Fruit fly (Drosophila melanogaster) whole organism, embryonic: ENCODE results near the gene CG31100.

Source experiments
- CG10543 ChIP-seq: fragments of 200-800 bp; sonication (Bioruptor generic); optimal IDR thresholded peaks from 3 replicates; lab custom pipeline; 2017; ENCODE audit warnings: missing biosample characterization, mild to moderate bottlenecking, missing genetic modification characterization, moderate library complexity
- CG11560 ChIP-seq: fragments of 200-800 bp; sonication (Bioruptor generic); IDR thresholded peaks from 3 replicates; pipeline ENCODE4 v1.3.6; 2022; ENCODE audit warnings: missing biosample characterization, missing genetic modification characterization
- CG12769 ChIP-seq: fragments of 200-800 bp; sonication (Bioruptor generic); optimal IDR thresholded peaks from 2 replicates; lab custom pipeline; 2019; ENCODE audit warnings: missing biosample characterization, mild to moderate bottlenecking, missing genetic modification characterization, moderate library complexity
- CG13894 ChIP-seq: fragments of 200-800 bp; sonication (Bioruptor generic); optimal IDR thresholded peaks from 3 replicates; lab custom pipeline; 2018; ENCODE audit warnings: missing biosample characterization, mild to moderate bottlenecking, missing genetic modification characterization, moderate library complexity
- CG2120 ChIP-seq: fragments of 200-800 bp; sonication (Bioruptor generic); optimal IDR thresholded peaks from 3 replicates; lab custom pipeline; 2016; ENCODE audit warnings: missing biosample characterization, missing genetic modification characterization
- CG2199 ChIP-seq: fragments of 200-800 bp; sonication (Bioruptor generic); IDR thresholded peaks from 3 replicates; pipeline ENCODE4 v1.3.6; 2022; ENCODE audit warnings: missing biosample characterization, missing genetic modification characterization
- CG2875 ChIP-seq: fragments of 200-800 bp; sonication (Bioruptor generic); optimal IDR thresholded peaks from 2 replicates; lab custom pipeline; 2017; ENCODE audit warnings: missing biosample characterization, mild to moderate bottlenecking, missing genetic modification characterization, missing genetic modification reagents
- CG31441 ChIP-seq: fragments of 200-800 bp; sonication (Bioruptor generic); IDR thresholded peaks from 2 replicates; pipeline ENCODE4 v1.3.6; 2022; ENCODE audit warnings: missing biosample characterization, missing genetic modification characterization
- CG32767 ChIP-seq: fragments of 200-800 bp; sonication (Bioruptor generic); IDR thresholded peaks from 2 replicates; pipeline ENCODE4 v1.3.6; 2022; ENCODE audit warnings: missing biosample characterization, missing genetic modification characterization
- CG32772 ChIP-seq: fragments of 200-800 bp; sonication (Bioruptor generic); IDR thresholded peaks from 2 replicates; pipeline ENCODE4 v1.3.6; 2022; ENCODE audit warnings: missing biosample characterization, missing genetic modification characterization
- CG33557 ChIP-seq: fragments of 200-800 bp; sonication (Bioruptor generic); optimal IDR thresholded peaks from 2 replicates; lab custom pipeline; 2019; ENCODE audit warnings: missing biosample characterization, mild to moderate bottlenecking, missing genetic modification characterization, moderate library complexity
- CG4730 ChIP-seq: fragments of 200-800 bp; sonication (Bioruptor generic); IDR thresholded peaks from 2 replicates; pipeline ENCODE4 v1.3.6; 2022; ENCODE audit warnings: missing biosample characterization, missing genetic modification characterization
- CG5245 ChIP-seq: fragments of 200-800 bp; sonication (Bioruptor generic); optimal IDR thresholded peaks from 3 replicates; lab custom pipeline; 2016; ENCODE audit warnings: missing biosample characterization, missing genetic modification characterization
- CG7786 ChIP-seq: fragments of 200-800 bp; sonication (Bioruptor generic); optimal IDR thresholded peaks from 2 replicates; lab custom pipeline; 2016; ENCODE audit warnings: missing biosample characterization, missing genetic modification characterization
- CoRest ChIP-seq: fragments of 200-800 bp; sonication (Bioruptor generic); optimal IDR thresholded peaks from 3 replicates; lab custom pipeline; 2018; ENCODE audit warnings: missing biosample characterization, mild to moderate bottlenecking, missing genetic modification characterization, moderate library complexity
- Ets65A ChIP-seq: fragments of 200-800 bp; sonication (Bioruptor generic); peaks from one replicate; lab custom pipeline; 2016; ENCODE audit warnings: missing biosample characterization, missing genetic modification characterization
- HLH3B ChIP-seq: fragments of 200-800 bp; sonication (Bioruptor generic); IDR thresholded peaks from 2 replicates; pipeline ENCODE4 v1.3.6; 2022; ENCODE audit warnings: missing biosample characterization, missing genetic modification characterization
- Kr ChIP-seq: fragments of 200-800 bp; sonication (Bioruptor generic); optimal IDR thresholded peaks from 2 replicates; lab custom pipeline; 2017; ENCODE audit warnings: missing biosample characterization, mild to moderate bottlenecking, missing genetic modification characterization
- Med ChIP-seq: fragments of 200-800 bp; sonication (Bioruptor generic); peaks from one replicate; lab custom pipeline; 2016; ENCODE audit warnings: missing biosample characterization, missing genetic modification characterization, mild to moderate bottlenecking, inconsistent platforms, moderate library complexity
- Oaz ChIP-seq: fragments of 200-800 bp; sonication (Bioruptor generic); IDR thresholded peaks from 2 replicates; pipeline ENCODE4 v1.3.6; 2022; ENCODE audit warnings: missing biosample characterization, missing genetic modification characterization
- Ssrp ChIP-seq: fragments of 200-800 bp; sonication (Bioruptor generic); optimal IDR thresholded peaks from 2 replicates; lab custom pipeline; 2018; ENCODE audit warnings: missing biosample characterization, mild to moderate bottlenecking, missing genetic modification characterization, moderate library complexity
- ap ChIP-seq: fragments of 200-800 bp; sonication (Bioruptor generic); IDR thresholded peaks from 2 replicates; pipeline ENCODE4 v1.3.6; 2022; ENCODE audit warnings: missing biosample characterization, missing genetic modification characterization
- bcd ChIP-seq: fragments of 200-800 bp; sonication (Bioruptor generic); optimal IDR thresholded peaks from 2 replicates; lab custom pipeline; 2017; ENCODE audit warnings: missing biosample characterization, mild to moderate bottlenecking, missing genetic modification characterization
- bsh ChIP-seq, 2 experiments: fragments of 200-800 bp; sonication (Bioruptor generic); optimal IDR thresholded peaks; 2 replicates each; lab custom pipeline; 2017 to 2018; ENCODE audit warnings: mild to moderate bottlenecking in 2 of 2, missing biosample characterization in 2 of 2, missing genetic modification characterization in 2 of 2, moderate library complexity in 1 of 2
- cg ChIP-seq: fragments of 200-800 bp; sonication (Bioruptor generic); optimal IDR thresholded peaks from 3 replicates; lab custom pipeline; 2019; ENCODE audit warnings: missing biosample characterization, mild to moderate bottlenecking, missing genetic modification characterization, moderate library complexity
- chinmo ChIP-seq: fragments of 200-800 bp; sonication (Bioruptor generic); IDR thresholded peaks from 4 replicates; pipeline ENCODE4 v1.3.6; 2022; ENCODE audit warnings: missing biosample characterization, missing genetic modification characterization; ENCODE audit not compliant: partially characterized antibody
- crol ChIP-seq: fragments of 200-800 bp; sonication (Bioruptor generic); IDR thresholded peaks from 2 replicates; pipeline ENCODE4 v1.3.6; 2022; ENCODE audit warnings: missing biosample characterization, missing genetic modification characterization
- dan ChIP-seq: fragments of 200-800 bp; sonication (Bioruptor generic); IDR thresholded peaks from 2 replicates; pipeline ENCODE4 v1.3.6; 2022; ENCODE audit warnings: missing biosample characterization, missing genetic modification characterization
- ftz-f1 ChIP-seq: fragments of 200-800 bp; sonication (Bioruptor generic); optimal IDR thresholded peaks from 2 replicates; lab custom pipeline; 2016; ENCODE audit warnings: missing biosample characterization, missing genetic modification characterization
- fu2 ChIP-seq: fragments of 200-800 bp; sonication (Bioruptor generic); optimal IDR thresholded peaks from 2 replicates; lab custom pipeline; 2016; ENCODE audit warnings: missing biosample characterization, missing genetic modification characterization
- gcm ChIP-seq: fragments of 200-800 bp; sonication (Bioruptor generic); optimal IDR thresholded peaks from 2 replicates; lab custom pipeline; 2019; ENCODE audit warnings: missing biosample characterization, mild to moderate bottlenecking, missing genetic modification characterization, moderate library complexity
- grau ChIP-seq: fragments of 200-800 bp; optimal IDR thresholded peaks from 3 replicates; lab custom pipeline; 2019; ENCODE audit warnings: missing biosample characterization, mild to moderate bottlenecking, missing genetic modification characterization, moderate library complexity
- grn ChIP-seq: fragments of 200-800 bp; sonication (Bioruptor generic); optimal IDR thresholded peaks from 3 replicates; lab custom pipeline; 2017; ENCODE audit warnings: missing biosample characterization, missing genetic modification characterization
- gsb-n ChIP-seq: fragments of 200-800 bp; sonication (Bioruptor generic); optimal IDR thresholded peaks from 3 replicates; lab custom pipeline; 2018; ENCODE audit warnings: missing biosample characterization, mild to moderate bottlenecking, missing genetic modification characterization
- kni ChIP-seq: fragments of 200-800 bp; sonication (Bioruptor generic); optimal IDR thresholded peaks from 3 replicates; lab custom pipeline; 2017; ENCODE audit warnings: mild to moderate bottlenecking, missing biosample characterization, missing genetic modification reagents, missing genetic modification characterization
- pros ChIP-seq: fragments of 200-800 bp; sonication (Bioruptor generic); optimal IDR thresholded peaks from 3 replicates; lab custom pipeline; 2019; ENCODE audit warnings: missing biosample characterization, mild to moderate bottlenecking, missing genetic modification characterization, moderate library complexity
- repo ChIP-seq: fragments of 200-800 bp; sonication (Bioruptor generic); optimal IDR thresholded peaks from 2 replicates; lab custom pipeline; 2016; ENCODE audit warnings: missing biosample characterization, missing genetic modification characterization
- sd ChIP-seq: fragments of 200-800 bp; sonication (Bioruptor generic); optimal IDR thresholded peaks from 3 replicates; lab custom pipeline; 2018; ENCODE audit warnings: missing biosample characterization, mild to moderate bottlenecking, missing genetic modification characterization, moderate library complexity
- sens ChIP-seq: fragments of 200-800 bp; sonication (Bioruptor generic); peaks from one replicate; lab custom pipeline; 2016; ENCODE audit warnings: missing biosample characterization, missing genetic modification characterization
- seq ChIP-seq: fragments of 200-800 bp; sonication (Bioruptor generic); IDR thresholded peaks from 2 replicates; pipeline ENCODE4 v1.3.6; 2022; ENCODE audit warnings: missing biosample characterization, missing genetic modification characterization
- sim ChIP-seq: fragments of 200-800 bp; sonication (Bioruptor generic); IDR thresholded peaks from 2 replicates; pipeline ENCODE4 v1.3.6; 2022; ENCODE audit warnings: missing biosample characterization, missing genetic modification characterization
- sr ChIP-seq: fragments of 200-800 bp; sonication (Bioruptor generic); IDR thresholded peaks from 3 replicates; pipeline ENCODE4 v1.3.6; 2022; ENCODE audit warnings: missing biosample characterization, missing genetic modification characterization
- tio ChIP-seq: fragments of 200-800 bp; sonication (Bioruptor generic); optimal IDR thresholded peaks from 2 replicates; lab custom pipeline; 2017; ENCODE audit warnings: missing biosample characterization, missing genetic modification characterization, inconsistent platforms
- tll ChIP-seq, 2 experiments: fragments of 200-800 bp in 1 of 2; fragments of >200 bp in 1 of 2; sonication (Bioruptor generic) in 1 of 2; optimal IDR thresholded peaks; 2 replicates each; lab custom pipeline; 2017 to 2019; ENCODE audit warnings: missing biosample characterization in 2 of 2, missing genetic modification characterization in 2 of 2, mild to moderate bottlenecking in 1 of 2, moderate library complexity in 1 of 2
- tx ChIP-seq: fragments of 200-800 bp; sonication (Bioruptor generic); optimal IDR thresholded peaks from 2 replicates; lab custom pipeline; 2016; ENCODE audit warnings: missing biosample characterization, missing genetic modification characterization
- vvl ChIP-seq: fragments of 200-800 bp; sonication (Bioruptor generic); IDR thresholded peaks from 2 replicates; pipeline ENCODE4 v1.3.6; 2022; ENCODE audit warnings: missing biosample characterization, missing genetic modification characterization
- z ChIP-seq: fragments of 200-800 bp; sonication (Bioruptor generic); IDR thresholded peaks from 3 replicates; pipeline ENCODE4 v1.3.6; 2022; ENCODE audit warnings: missing biosample characterization, missing genetic modification characterization
- zfh1 ChIP-seq: fragments of 200-800 bp; sonication (Bioruptor generic); IDR thresholded peaks from 3 replicates; pipeline ENCODE4 v1.3.6; 2022; ENCODE audit warnings: missing biosample characterization, missing genetic modification characterization

Gene CG31100

dm6 chr3R:9030006-9030749 lies 26.7 kb upstream of the CG31100 start (continued):
- TF ChIP-seq CoRest: no peak
- peak; percentile 32 for TF ChIP-seq kni (GFP tag; lab: Kevin White, UChicago)
- no peak for TF ChIP-seq Ssrp (tag; lab: Kevin White, UChicago)
- peak; percentile 56 for TF ChIP-seq CG12769
- peak; percentile 64; the same call in 1 of the 3 replicates for TF ChIP-seq CG2199 (GFP tag; lab: Robert Waterston, UW)
- peak; percentile 11 for TF ChIP-seq grn (GFP tag; lab: Kevin White, UChicago)
- TF ChIP-seq CG11560: no peak
- peak; percentile 50 for TF ChIP-seq grau (tag; lab: Kevin White, UChicago)
- TF ChIP-seq CG13894 (tag; lab: Kevin White, UChicago): peak; percentile 27
- TF ChIP-seq repo (GFP tag; lab: Kevin White, UChicago): no peak
- no peak for TF ChIP-seq CG5245 (GFP tag; lab: Kevin White, UChicago)
- TF ChIP-seq HLH3B (GFP tag; lab: Robert Waterston, UW): no peak
- TF ChIP-seq CG4730 (GFP tag; lab: Robert Waterston, UW): no peak
- TF ChIP-seq, all 482 proteins: peak for 19

- TF ChIP-seq crol: peak; percentile 65
- peak; percentile 71 for TF ChIP-seq pros (GFP tag; lab: Kevin White, UChicago)
- TF ChIP-seq ap: no peak
- no peak for TF ChIP-seq Oaz (GFP tag; lab: Robert Waterston, UW)
- TF ChIP-seq sd (tag; lab: Kevin White, UChicago): peak; percentile 16
- peak; percentile 22 for TF ChIP-seq sens (GFP tag; lab: Kevin White, UChicago)
- no peak for TF ChIP-seq dan (GFP tag; lab: Robert Waterston, UW)
- peak; percentile 79 for TF ChIP-seq z (GFP tag; lab: Robert Waterston, UW)
- peak; percentile 77 for TF ChIP-seq Ets65A (GFP tag; lab: Kevin White, UChicago)
- peak; percentile 66 for TF ChIP-seq Med
These were observed 26.0 kb upstream of the CG31100 start for dm6 chr3R:9029411-9029810.

DNA sequence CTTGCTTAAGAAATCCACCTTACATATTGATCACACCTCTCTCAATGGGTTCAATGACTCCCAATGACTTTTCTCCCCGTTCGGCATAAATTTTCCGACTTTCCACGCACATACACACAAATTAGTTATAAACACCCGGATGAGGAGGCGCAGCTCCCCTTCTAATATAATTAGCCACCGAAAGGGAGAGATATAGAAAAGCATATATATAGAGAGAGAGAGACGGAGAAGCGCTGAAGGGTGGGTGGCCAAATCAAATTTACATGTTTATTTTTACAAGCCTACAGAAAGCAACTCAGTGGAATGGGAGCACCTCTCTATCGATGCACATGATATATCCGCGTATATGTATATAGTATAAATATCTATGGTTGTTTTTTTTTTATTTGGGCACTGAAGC lies 25.2 kb upstream of the CG31100 start:
- TF ChIP-seq CG32767 (GFP tag; lab: Robert Waterston, UW): 0 out of 2 replicates have a peak, but pooled peaks have one; percentile 36
- TF ChIP-seq CG7786: no peak
- no peak for TF ChIP-seq CG10543 (GFP tag; lab: Kevin White, UChicago)
- 0 out of 2 replicates have a peak, but pooled peaks have one; percentile 13 for TF ChIP-seq CG32772
- TF ChIP-seq sr (GFP tag; lab: Robert Waterston, UW): peak; percentile 83
- TF ChIP-seq zfh1 (GFP tag; lab: Robert Waterston, UW): 0 out of 3 replicates have a peak, but pooled peaks have one; percentile 15
- no peak for TF ChIP-seq sim (GFP tag; lab: Robert Waterston, UW)
- TF ChIP-seq tio: no peak
- peak; percentile 45 for TF ChIP-seq Med
- peak; percentile 11 for TF ChIP-seq gcm (GFP tag; lab: Kevin White, UChicago)
- no peak for TF ChIP-seq fu2 (GFP tag; lab: Kevin White, UChicago)
- peak; percentile 14 for TF ChIP-seq Kr
- TF ChIP-seq tx: no peak
- no peak for TF ChIP-seq seq (GFP tag; lab: Robert Waterston, UW)
- peak; percentile 17 for TF ChIP-seq gsb-n (tag; lab: Kevin White, UChicago)
- TF ChIP-seq CG31441 (GFP tag; lab: Robert Waterston, UW): no peak
- 0 out of 4 replicates have a peak, but pooled peaks have one; percentile 40 for TF ChIP-seq chinmo (GFP tag; lab: Robert Waterston, UW)
- peak; percentile 24; the same call in 1 of the 2 replicates for TF ChIP-seq vvl (GFP tag; lab: Robert Waterston, UW)
- TF ChIP-seq CG2120 (GFP tag; lab: Kevin White, UChicago): no peak
- TF ChIP-seq bcd (GFP tag; lab: Kevin White, UChicago): no peak
- no peak for TF ChIP-seq ftz-f1 (GFP tag; lab: Kevin White, UChicago)
- TF ChIP-seq CG2875 (GFP tag; lab: Kevin White, UChicago): no peak
- TF ChIP-seq tll (GFP tag; optimal IDR thresholded peaks at IDR 0.05; lab: Kevin White, UChicago): peak in 1 of 2 experiments; percentile 0
- TF ChIP-seq cg (GFP tag; lab: Kevin White, UChicago): peak; percentile 17
- TF ChIP-seq bsh (GFP tag; optimal IDR thresholded peaks at IDR 0.05; lab: Kevin White, UChicago): no peak
- no peak for TF ChIP-seq CG33557 (GFP tag; lab: Kevin White, UChicago)
